Fruit fly (Drosophila melanogaster): ENCODE data around the gene CG2694.

Gene CG2694

DNA sequence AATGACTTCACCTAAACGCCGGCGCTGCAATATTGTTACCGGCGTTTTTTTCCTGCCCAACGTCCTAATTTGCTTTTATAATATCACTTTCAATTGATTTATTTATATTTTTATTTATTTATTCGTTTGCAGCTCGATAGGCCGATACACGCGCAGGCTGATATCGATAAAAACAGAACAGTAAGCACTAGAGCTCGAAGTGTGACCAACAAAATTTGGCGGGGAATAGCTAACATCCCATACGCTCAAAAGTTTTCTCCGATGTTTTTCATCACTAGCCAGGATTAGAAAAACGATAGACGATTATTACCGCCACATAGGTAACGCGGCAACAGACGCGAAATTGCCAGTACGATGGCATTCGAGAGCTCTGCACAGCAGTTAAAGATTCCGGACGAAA, at the start of gene CG2694, which contains the start of gene CG2685:
CG2694 (plus strand) TSS at position 304 of the 400 bp plus-strand sequence.
CG2685 (minus strand) TSS at position 185 of the 400 bp plus-strand sequence.
- TF ChIP-seq CG8478 (optimal IDR thresholded peaks at IDR 0.05), result no peak
- TF ChIP-seq pan (optimal IDR thresholded peaks at IDR 0.05), result no peak
- no peak for TF ChIP-seq usp (GFP tag; optimal IDR thresholded peaks at IDR 0.05)
- no peak for TF ChIP-seq EcR (GFP tag; optimal IDR thresholded peaks at IDR 0.05)
- no peak for TF ChIP-seq psq (optimal IDR thresholded peaks at IDR 0.05)
- TF ChIP-seq Dll (optimal IDR thresholded peaks at IDR 0.05), result no peak

DNA sequence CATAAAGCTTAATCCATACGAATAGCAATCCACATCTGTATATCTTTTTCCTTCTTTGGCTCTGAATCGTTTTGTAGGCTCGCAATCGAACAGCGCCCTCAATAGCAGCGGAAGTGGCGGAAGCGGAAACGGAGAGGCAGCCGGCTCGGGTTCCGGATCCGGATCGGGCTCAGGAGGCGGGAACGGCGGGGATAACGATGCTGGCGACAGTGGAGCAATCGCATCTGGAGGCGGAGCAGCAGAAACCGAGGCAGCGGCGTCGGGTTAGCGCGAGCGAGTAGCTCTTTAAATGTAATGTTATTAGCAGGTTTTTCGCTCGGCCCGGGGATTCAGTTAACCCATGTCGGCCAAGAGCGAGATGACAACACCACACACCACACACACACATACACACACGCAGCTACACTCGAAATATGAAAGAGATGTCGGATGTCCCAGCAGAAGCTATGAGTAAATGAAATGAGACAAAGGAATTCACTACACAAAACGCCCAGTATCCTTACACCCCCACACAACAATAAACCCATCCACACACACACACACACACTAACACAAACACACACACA, 36.8 kb upstream of the CG2694 start:
- TF ChIP-seq pan (optimal IDR thresholded peaks at IDR 0.05) (no peak), usp (GFP tag; optimal IDR thresholded peaks at IDR 0.05) (no peak), Dll (optimal IDR thresholded peaks at IDR 0.05) (no peak)

DNA sequence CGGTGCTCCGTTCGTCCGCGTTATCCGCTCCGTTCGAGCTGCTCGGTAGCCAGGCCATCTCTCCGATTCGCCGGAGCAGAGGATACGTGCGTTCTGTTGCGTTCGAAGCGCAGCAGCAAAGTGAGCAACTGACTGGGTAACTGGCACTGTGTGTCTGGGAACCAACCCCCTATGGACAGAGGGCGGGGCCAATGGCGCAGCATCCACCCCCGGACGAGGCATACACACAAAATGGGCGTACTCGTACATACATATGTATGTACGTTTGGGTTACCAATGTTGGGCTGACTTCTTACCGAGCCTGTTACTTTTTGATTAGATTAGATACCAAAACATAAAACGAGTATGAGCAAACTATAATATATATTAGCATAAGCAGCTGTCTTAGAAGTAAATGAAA, 32.3 kb upstream of the CG2694 start, which contains the start of gene HLH3B:
HLH3B (minus strand) TSS at position 123 of the 400 bp plus-strand sequence.
- TF ChIP-seq pan (optimal IDR thresholded peaks at IDR 0.05), result no peak

DNA sequence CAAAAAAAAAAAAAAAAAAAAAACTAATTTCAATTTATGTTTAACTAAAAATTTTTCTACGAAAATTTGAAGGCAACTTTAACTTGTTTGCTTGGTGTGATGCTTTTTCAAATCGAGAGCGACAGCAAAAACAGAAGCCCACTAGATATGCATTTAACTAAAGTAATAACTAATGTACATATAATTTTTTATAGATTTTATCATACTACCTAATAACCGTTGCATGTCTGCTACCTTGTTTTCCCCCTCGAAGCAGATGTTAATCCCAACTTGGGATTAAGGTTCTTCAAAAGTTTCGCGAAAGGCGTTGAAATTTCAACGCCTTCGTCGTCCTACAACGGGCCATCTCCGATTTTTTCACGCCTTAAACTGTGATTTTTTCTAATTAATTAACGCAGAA, 31.0 kb upstream of the CG2694 start, which contains the start of gene CG2652:
CG2652 (minus strand) TSS at position 101 of the 400 bp plus-strand sequence.
- TF ChIP-seq Dll (optimal IDR thresholded peaks at IDR 0.05) (no peak), pan (optimal IDR thresholded peaks at IDR 0.05) (no peak), CG8478 (optimal IDR thresholded peaks at IDR 0.05) (no peak), EcR (GFP tag; optimal IDR thresholded peaks at IDR 0.05) (no peak), usp (GFP tag; optimal IDR thresholded peaks at IDR 0.05) (no peak), psq (optimal IDR thresholded peaks at IDR 0.05) (no peak)

DNA sequence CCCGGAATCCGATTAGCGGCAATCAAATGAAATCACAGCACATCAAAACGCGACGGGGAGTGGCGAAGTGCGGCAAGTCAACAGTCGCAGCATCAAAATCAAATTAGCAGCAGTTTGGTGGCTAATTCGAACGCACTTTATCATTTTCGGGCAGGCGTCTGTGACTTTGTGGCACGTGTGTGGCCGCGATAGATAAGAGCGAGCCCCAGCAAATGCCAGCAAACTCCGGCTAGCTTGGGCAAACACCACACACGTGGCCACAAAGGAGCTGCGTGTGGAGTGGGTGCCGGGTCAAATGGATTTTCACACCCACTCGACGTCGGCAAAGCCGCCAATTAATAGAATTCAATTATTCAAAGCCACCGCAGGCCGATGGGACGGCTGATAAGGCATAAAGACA, 30.0 kb upstream of the CG2694 start:
- TF ChIP-seq pan (optimal IDR thresholded peaks at IDR 0.05) (no peak), usp (GFP tag; optimal IDR thresholded peaks at IDR 0.05) (no peak), Dll (optimal IDR thresholded peaks at IDR 0.05) (no peak), EcR (GFP tag; optimal IDR thresholded peaks at IDR 0.05) (no peak), psq (optimal IDR thresholded peaks at IDR 0.05) (no peak), CG8478 (optimal IDR thresholded peaks at IDR 0.05) (no peak)

DNA sequence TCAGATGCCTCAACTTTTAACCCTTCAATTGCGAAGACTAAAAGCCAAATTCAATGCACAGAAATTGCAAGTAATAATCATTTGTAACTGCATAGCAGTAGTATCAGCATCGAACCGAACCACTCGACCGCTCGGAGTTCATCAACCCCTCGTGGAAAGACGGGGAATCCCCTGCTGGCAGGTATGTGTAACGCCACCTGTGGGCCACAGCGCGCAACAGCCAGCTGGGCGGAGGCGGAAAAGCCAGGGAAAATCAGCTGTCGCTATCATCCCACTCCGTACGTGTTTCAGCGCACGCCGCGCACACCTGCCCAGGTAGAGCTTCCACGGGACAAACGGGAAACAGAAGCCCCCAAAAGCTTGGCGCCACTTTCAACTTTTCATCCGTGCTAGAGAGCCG, 29.4 kb upstream of the CG2694 start:
- no peak for TF ChIP-seq CG8478 (optimal IDR thresholded peaks at IDR 0.05)
- TF ChIP-seq Dll (optimal IDR thresholded peaks at IDR 0.05), result no peak
- TF ChIP-seq pan (optimal IDR thresholded peaks at IDR 0.05), result no peak
- TF ChIP-seq psq (optimal IDR thresholded peaks at IDR 0.05), result no peak
- no peak for TF ChIP-seq usp (GFP tag; optimal IDR thresholded peaks at IDR 0.05)
- TF ChIP-seq EcR (GFP tag; optimal IDR thresholded peaks at IDR 0.05), result no peak

DNA sequence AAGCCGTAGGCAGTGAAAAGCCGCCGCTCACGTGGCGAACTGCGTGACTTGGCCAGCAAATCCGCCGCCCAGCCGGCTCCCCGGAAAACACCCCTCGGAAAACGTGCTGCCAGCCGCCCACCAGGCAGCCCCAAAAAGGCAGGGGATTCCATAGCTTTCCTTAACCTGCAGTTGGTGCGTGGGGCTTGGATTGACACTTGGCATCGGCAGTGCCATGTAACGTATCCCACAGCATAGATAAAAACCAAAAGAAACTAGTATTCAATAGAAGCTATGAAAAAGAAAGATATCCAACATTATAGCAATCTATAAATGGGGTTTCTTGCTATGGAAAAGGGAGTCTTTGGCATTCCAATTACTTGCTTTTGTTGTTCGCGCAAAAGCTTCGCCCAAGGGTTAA, 28.9 kb upstream of the CG2694 start:
- TF ChIP-seq psq (optimal IDR thresholded peaks at IDR 0.05), result no peak
- TF ChIP-seq CG8478 (optimal IDR thresholded peaks at IDR 0.05), result no peak
- no peak for TF ChIP-seq usp (GFP tag; optimal IDR thresholded peaks at IDR 0.05)
- no peak for TF ChIP-seq EcR (GFP tag; optimal IDR thresholded peaks at IDR 0.05)

DNA sequence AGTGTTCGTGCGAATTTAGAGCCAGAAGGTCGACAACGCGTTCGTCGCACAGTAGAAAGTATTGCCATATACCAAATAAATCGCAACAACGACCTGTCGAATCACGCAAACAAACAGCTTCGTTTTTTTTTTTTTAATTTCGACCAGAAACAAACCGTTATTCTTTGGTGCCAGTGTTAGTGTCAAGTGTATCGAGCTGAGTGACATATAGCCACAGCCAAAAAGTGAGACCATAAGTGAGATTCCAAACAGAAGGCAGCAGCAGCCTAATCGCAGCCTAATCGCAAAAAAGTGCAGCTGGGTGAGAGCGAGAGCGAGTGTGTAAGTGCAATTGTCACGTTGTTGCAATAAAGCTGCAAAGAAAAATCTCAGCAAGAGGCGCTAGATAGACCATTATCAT, 28.3 kb upstream of the CG2694 start, which contains the start of gene per:
per (plus strand) TSS at position 1 of the 400 bp plus-strand sequence.
- TF ChIP-seq CG8478 (optimal IDR thresholded peaks at IDR 0.05) (no peak), EcR (GFP tag; optimal IDR thresholded peaks at IDR 0.05) (no peak), pan (optimal IDR thresholded peaks at IDR 0.05) (no peak), usp (GFP tag; optimal IDR thresholded peaks at IDR 0.05) (no peak), Dll (optimal IDR thresholded peaks at IDR 0.05) (no peak), psq (optimal IDR thresholded peaks at IDR 0.05) (no peak)

DNA sequence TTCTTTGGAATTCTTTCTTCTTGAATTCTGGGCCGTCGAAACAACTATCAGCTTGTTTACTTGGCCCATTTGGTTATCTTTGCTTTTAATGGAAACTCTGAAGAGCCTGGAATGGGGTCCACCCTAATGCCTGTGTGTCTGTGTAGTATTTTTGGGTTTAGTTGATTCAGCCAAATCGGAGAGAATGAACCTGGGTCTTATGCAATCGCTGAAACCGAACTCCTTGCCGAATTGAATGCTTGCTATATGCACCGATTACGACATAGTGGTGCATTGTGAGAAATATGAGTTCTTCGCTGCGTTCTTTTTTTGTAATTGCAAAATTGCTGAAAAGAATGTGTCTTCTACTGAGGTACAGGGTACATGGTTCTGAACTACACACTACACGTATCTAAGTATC, 26.9 kb upstream of the CG2694 start:
- TF ChIP-seq Dll (optimal IDR thresholded peaks at IDR 0.05), result no peak
- no peak for TF ChIP-seq usp (GFP tag; optimal IDR thresholded peaks at IDR 0.05)
- no peak for TF ChIP-seq pan (optimal IDR thresholded peaks at IDR 0.05)
- no peak for TF ChIP-seq CG8478 (optimal IDR thresholded peaks at IDR 0.05)
- TF ChIP-seq psq (optimal IDR thresholded peaks at IDR 0.05), result no peak

DNA sequence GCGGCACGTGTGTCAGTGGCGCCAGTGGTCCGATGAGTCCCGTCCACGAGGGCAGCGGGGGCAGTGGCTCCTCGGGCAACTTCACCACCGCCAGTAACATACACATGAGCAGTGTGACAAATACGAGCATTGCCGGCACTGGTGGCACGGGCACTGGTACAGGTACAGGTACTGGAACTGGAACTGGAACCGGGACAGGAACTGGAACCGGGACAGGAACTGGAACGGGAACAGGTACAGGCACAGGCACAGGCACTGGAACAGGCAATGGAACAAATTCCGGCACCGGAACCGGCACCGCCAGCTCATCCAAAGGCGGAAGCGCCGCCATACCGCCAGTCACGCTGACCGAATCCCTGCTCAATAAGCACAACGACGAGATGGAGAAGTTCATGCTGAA, 23.5 kb upstream of the CG2694 start:
- TF ChIP-seq Dll (optimal IDR thresholded peaks at IDR 0.05), result no peak

DNA sequence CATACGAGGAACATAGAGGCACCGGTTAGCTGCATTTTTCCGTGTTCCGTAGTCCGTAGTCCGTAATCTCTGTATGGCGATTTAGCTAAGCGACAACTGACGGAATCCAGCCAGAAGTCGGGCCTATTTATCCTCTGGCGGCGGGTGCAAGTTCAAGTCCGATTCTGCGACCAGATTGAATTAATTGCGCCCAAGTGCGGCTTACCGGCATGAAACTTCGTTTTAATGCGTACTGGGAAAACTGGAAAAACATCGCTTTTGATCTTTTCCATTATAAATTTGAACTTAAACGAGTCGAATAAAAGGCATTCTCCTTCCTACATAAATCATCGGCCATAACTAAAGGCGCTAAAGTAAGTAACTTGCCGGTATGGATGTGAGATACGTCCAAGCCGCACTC, 20.1 kb upstream of the CG2694 start, which contains the start of gene dyw:
dyw (minus strand) TSS at position 101 of the 400 bp plus-strand sequence.
- TF ChIP-seq CG8478 (optimal IDR thresholded peaks at IDR 0.05) (no peak), pan (optimal IDR thresholded peaks at IDR 0.05) (no peak), Dll (optimal IDR thresholded peaks at IDR 0.05) (no peak), EcR (GFP tag; optimal IDR thresholded peaks at IDR 0.05) (no peak), psq (optimal IDR thresholded peaks at IDR 0.05) (no peak), usp (GFP tag; optimal IDR thresholded peaks at IDR 0.05) (no peak)

DNA sequence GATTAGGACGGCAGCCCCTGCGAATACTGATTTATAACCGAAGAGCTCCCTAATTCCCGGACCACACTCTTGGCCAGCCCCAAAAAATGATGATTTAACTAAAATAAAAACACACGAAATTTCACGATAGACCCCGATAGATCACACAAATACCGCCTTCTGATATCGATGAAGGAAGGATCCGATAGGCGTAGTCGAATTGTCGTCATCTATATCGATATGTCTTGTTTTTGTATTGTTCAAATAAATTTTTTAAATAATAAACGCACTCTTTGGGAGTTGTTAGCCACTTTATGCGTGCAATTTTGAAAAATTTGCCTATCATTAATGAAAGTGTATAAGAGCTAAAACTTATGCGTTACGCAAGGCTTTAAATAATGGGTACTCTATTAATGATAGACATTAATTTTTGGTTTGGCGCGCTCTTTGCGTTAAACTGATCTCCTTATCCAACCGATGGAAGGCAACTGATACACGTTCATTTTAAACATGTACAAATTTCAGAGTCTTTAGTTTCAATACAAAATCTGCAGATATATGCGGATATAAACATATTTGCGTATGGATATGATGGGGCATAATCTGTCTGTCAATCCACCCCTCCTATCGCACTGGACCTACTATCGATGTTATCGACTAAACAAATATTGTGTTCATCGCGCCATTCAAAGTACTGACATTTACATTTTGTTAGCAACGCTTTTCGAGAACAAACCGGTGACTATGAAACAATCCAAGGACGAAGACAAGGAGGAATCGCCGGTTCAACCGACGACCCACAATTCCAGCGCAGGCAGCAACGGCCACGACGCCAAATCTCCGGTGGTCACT, 15.6 kb upstream of the CG2694 start, which contains the start of the genes Spg7 and Lint-O:
Spg7 (minus strand) TSS at position 148 of the 831 bp plus-strand sequence.
Lint-O (plus strand) TSS at position 638 of the 831 bp plus-strand sequence.
- no peak for TF ChIP-seq CG8478 (optimal IDR thresholded peaks at IDR 0.05)
- no peak for TF ChIP-seq EcR (GFP tag; optimal IDR thresholded peaks at IDR 0.05)
- TF ChIP-seq usp (GFP tag; optimal IDR thresholded peaks at IDR 0.05), result no peak
- TF ChIP-seq Dll (optimal IDR thresholded peaks at IDR 0.05), result no peak
- no peak for TF ChIP-seq psq (optimal IDR thresholded peaks at IDR 0.05)
- TF ChIP-seq pan (optimal IDR thresholded peaks at IDR 0.05), result no peak
